Fruit fly (Drosophila melanogaster): Measurements from ENCODE around the gene CG43149.

CG43149 gene

DNA sequence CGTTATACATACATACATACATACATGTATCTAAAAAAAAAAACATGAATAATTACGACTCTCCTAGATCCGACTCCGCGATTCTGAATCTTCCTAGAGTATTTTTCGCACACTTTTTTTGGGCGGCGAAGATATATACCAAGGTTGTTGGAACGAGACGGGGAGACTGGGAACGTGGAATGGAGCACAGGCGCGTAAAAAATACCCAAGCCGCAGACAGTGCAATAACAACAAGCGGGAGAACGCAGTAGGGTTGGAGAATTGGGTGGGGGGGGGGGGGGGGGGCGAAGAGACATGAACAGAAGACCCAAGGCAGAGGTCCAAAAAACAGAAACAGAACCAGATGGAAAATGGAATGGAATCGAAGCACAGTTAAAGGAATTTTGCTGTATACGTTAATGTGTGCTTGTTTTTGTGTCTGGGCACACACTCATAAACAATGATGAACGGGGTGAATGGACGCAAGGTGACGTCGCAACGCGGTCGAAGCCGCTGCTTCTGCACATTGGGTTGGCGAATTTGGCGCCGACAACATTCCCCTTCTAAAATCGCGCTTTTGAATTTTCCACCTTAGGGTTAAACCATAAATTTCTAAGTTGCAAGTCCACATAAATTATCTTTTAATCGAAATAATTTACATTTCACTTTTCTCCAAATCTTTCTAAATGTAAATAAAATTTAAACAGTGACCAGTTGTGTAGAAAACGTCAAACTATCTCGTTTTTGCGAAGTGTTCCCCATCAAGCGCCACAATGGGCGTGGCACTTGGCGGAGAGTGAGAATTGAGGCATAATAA is 19.0 kb upstream of the CG43149 start:
- TF ChIP-seq cic (GFP tag; optimal IDR thresholded peaks at IDR 0.05) = no peak
- peak; percentile 75 for TF ChIP-seq tj (GFP tag; optimal IDR thresholded peaks at IDR 0.05)
- no peak for TF ChIP-seq CG5204 (GFP tag; optimal IDR thresholded peaks at IDR 0.05)
- TF ChIP-seq bab1 (GFP tag; optimal IDR thresholded peaks at IDR 0.05) = no peak
- no peak for TF ChIP-seq CG33017 (tag; optimal IDR thresholded peaks at IDR 0.05)
- no peak for TF ChIP-seq kay (GFP tag; ENCODE audit: borderline replicate concordance)
- TF ChIP-seq Crg-1 (GFP tag; optimal IDR thresholded peaks at IDR 0.05) = no peak
- TF ChIP-seq cnc (optimal IDR thresholded peaks at IDR 0.05) = no peak
- peak; percentile 28 for TF ChIP-seq pad (GFP tag; optimal IDR thresholded peaks at IDR 0.05)
- TF ChIP-seq Mnt (GFP tag; optimal IDR thresholded peaks at IDR 0.05) = no peak
- no peak for TF ChIP-seq CG7045 (GFP tag; optimal IDR thresholded peaks at IDR 0.05)
- no peak for TF ChIP-seq CG14711 (tag; optimal IDR thresholded peaks at IDR 0.05)
- no peak for TF ChIP-seq CG1620 (GFP tag; optimal IDR thresholded peaks at IDR 0.05)
- no peak for TF ChIP-seq Hr96 (GFP tag; optimal IDR thresholded peaks at IDR 0.05)
- peak; percentile 6 for TF ChIP-seq CG12768 (GFP tag; optimal IDR thresholded peaks at IDR 0.05)
- no peak for TF ChIP-seq ovo (GFP tag; optimal IDR thresholded peaks at IDR 0.05)

DNA sequence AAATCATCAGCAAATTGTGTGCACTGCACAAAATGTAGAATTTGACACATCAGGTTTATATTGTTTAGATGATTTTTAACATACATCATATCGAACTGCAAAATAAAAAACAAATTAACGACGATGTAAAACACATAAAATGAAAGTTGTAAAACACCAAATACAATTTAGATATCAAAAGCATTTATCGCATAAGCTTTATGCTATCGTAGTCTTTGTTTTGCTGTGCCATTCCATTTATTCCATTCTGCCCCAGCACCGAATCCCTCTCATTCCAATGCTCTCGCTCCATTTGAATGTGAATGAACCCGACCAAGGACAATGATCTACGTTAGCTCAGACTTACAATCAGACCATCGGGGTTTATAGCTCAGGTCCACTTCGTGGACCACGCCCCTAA is 16.7 kb upstream of the CG43149 start:
- TF ChIP-seq CG11617 (GFP tag; optimal IDR thresholded peaks at IDR 0.05) = no peak
- TF ChIP-seq cnc (optimal IDR thresholded peaks at IDR 0.05) = no peak
- TF ChIP-seq toe (GFP tag; optimal IDR thresholded peaks at IDR 0.05) = no peak
- TF ChIP-seq pad (GFP tag; optimal IDR thresholded peaks at IDR 0.05) = no peak
- no peak for TF ChIP-seq CG7101 (tag; optimal IDR thresholded peaks at IDR 0.05)
- TF ChIP-seq bab1 (GFP tag; optimal IDR thresholded peaks at IDR 0.05) = no peak
- no peak for TF ChIP-seq CG1620 (GFP tag; optimal IDR thresholded peaks at IDR 0.05)
- no peak for TF ChIP-seq CG5204 (GFP tag; optimal IDR thresholded peaks at IDR 0.05)
- TF ChIP-seq ovo (GFP tag; optimal IDR thresholded peaks at IDR 0.05) = no peak
- TF ChIP-seq CG12768 (GFP tag; optimal IDR thresholded peaks at IDR 0.05) = no peak
- no peak for TF ChIP-seq Crg-1 (GFP tag; optimal IDR thresholded peaks at IDR 0.05)
- TF ChIP-seq Clk (GFP tag; optimal IDR thresholded peaks at IDR 0.05) = no peak
- no peak for TF ChIP-seq tj (GFP tag; optimal IDR thresholded peaks at IDR 0.05)
- TF ChIP-seq Mnt (GFP tag; optimal IDR thresholded peaks at IDR 0.05) = no peak
- no peak for TF ChIP-seq Hr96 (GFP tag; optimal IDR thresholded peaks at IDR 0.05)
- TF ChIP-seq cic (GFP tag; optimal IDR thresholded peaks at IDR 0.05) = no peak

DNA sequence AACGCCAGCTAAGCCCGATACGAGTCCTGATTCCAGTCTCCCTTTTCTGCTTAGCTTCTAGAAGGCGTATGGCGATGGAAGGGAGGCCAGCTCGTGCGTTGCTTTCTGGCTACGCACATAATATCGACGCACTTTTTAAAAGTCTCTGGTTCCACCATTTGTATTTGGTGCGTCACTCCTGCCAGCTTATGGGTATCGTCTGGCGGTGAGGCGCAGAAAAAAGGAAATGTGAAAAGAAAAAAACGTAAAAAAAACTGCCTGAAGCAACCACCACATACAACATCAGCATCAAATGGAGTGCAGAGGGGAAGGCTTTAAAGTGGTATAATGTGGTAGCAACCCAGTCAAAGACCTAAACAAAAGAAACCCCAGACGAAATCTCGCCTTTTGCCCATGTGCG is 14.8 kb upstream of the CG43149 start:
- no peak for TF ChIP-seq cic (GFP tag; optimal IDR thresholded peaks at IDR 0.05)
- no peak for TF ChIP-seq CG1620 (GFP tag; optimal IDR thresholded peaks at IDR 0.05)
- no peak for TF ChIP-seq cnc (optimal IDR thresholded peaks at IDR 0.05)
- TF ChIP-seq CG5204 (GFP tag; optimal IDR thresholded peaks at IDR 0.05) = no peak
- TF ChIP-seq Clk (GFP tag; optimal IDR thresholded peaks at IDR 0.05) = no peak
- no peak for TF ChIP-seq ovo (GFP tag; optimal IDR thresholded peaks at IDR 0.05)
- TF ChIP-seq CG7101 (tag; optimal IDR thresholded peaks at IDR 0.05) = no peak
- no peak for TF ChIP-seq toe (GFP tag; optimal IDR thresholded peaks at IDR 0.05)
- TF ChIP-seq CG14711 (tag; optimal IDR thresholded peaks at IDR 0.05) = no peak
- no peak for TF ChIP-seq CG33017 (tag; optimal IDR thresholded peaks at IDR 0.05)
- no peak for TF ChIP-seq Hr96 (GFP tag; optimal IDR thresholded peaks at IDR 0.05)
- TF ChIP-seq CG7045 (GFP tag; optimal IDR thresholded peaks at IDR 0.05) = no peak
- no peak for TF ChIP-seq tj (GFP tag; optimal IDR thresholded peaks at IDR 0.05)

DNA sequence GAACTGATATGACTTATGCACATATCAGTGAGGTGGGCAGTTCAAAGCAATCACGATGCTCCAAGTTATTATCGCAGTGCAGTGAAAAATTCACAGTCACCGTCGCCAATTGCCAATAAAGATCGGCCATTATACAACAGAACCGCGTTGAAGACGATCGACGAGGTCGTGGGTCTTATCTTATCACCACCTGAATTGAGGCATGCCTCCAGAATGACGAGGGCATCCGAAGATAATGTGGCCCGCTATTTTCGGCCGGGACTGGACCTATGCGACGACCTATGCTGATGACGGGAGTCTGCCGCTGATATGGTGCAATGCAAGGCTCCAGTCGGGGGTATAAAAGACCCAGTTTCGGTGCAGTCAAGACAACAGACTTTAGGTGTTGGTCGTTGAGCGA is 11.5 kb upstream of the CG43149 start, which contains the start of gene Lsp1gamma:
Gene Lsp1gamma (plus strand): TSS at position 368 of the 400 bp plus-strand sequence.
- no peak for TF ChIP-seq CG7045 (GFP tag; optimal IDR thresholded peaks at IDR 0.05)
- no peak for TF ChIP-seq cic (GFP tag; optimal IDR thresholded peaks at IDR 0.05)
- no peak for TF ChIP-seq tj (GFP tag; optimal IDR thresholded peaks at IDR 0.05)
- TF ChIP-seq toe (GFP tag; optimal IDR thresholded peaks at IDR 0.05) = no peak
- no peak for TF ChIP-seq CG11617 (GFP tag; optimal IDR thresholded peaks at IDR 0.05)
- no peak for TF ChIP-seq Mnt (GFP tag; optimal IDR thresholded peaks at IDR 0.05)
- TF ChIP-seq CG5204 (GFP tag; optimal IDR thresholded peaks at IDR 0.05) = no peak
- TF ChIP-seq Crg-1 (GFP tag; optimal IDR thresholded peaks at IDR 0.05) = no peak
- TF ChIP-seq CG33017 (tag; optimal IDR thresholded peaks at IDR 0.05) = no peak
- TF ChIP-seq CG12768 (GFP tag; optimal IDR thresholded peaks at IDR 0.05) = no peak
- TF ChIP-seq Hr96 (GFP tag; optimal IDR thresholded peaks at IDR 0.05) = no peak
- TF ChIP-seq CG1620 (GFP tag; optimal IDR thresholded peaks at IDR 0.05) = no peak

DNA sequence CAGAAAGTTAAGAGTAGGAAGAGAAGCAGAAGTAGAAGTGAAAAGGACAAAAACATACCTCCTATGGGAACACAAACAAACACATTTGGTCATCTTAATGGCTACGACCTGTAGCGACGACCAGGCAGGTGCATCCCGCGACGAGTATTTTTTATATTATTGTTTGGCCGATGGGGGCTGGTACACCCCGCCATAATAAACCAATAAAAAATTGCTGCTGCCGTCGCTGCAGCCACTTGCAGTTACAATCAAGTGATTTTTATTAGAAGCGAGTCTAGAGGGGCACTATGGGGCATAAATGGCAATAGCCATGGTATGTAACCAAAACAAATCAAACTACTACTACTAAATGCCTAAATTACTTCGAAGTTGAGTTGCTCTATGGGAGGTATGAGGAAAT is 5.9 kb upstream of the CG43149 start:
- TF ChIP-seq Crg-1 (GFP tag; optimal IDR thresholded peaks at IDR 0.05) = no peak
- no peak for TF ChIP-seq CG11617 (GFP tag; optimal IDR thresholded peaks at IDR 0.05)

DNA sequence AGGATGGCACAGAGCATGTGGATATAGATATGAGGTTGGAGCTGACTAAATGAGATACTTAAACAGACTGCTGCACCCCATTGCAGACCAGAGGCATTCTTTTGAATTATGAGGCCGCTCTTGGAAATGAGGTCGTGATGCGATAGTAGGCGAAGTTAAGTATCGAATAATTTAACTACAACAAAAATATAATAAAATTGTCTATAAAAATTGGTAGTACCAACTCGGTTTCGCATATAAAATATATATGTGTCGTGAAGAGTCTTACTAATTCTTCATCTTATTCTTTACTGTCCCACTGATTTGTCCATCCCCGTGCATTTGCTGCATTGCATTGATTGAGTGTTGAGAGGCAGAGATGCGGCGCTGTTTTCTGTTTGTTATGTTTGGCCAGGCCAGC is 5.5 kb upstream of the CG43149 start:
- TF ChIP-seq CG11617 (GFP tag; optimal IDR thresholded peaks at IDR 0.05) (no peak), CG5204 (GFP tag; optimal IDR thresholded peaks at IDR 0.05) (no peak), CG14711 (tag; optimal IDR thresholded peaks at IDR 0.05) (no peak), pad (GFP tag; optimal IDR thresholded peaks at IDR 0.05) (no peak), Crg-1 (GFP tag; optimal IDR thresholded peaks at IDR 0.05) (no peak), bab1 (GFP tag; optimal IDR thresholded peaks at IDR 0.05) (no peak), Mnt (GFP tag; optimal IDR thresholded peaks at IDR 0.05) (no peak), cnc (optimal IDR thresholded peaks at IDR 0.05) (no peak), CG12768 (GFP tag; optimal IDR thresholded peaks at IDR 0.05) (no peak), CG1620 (GFP tag; optimal IDR thresholded peaks at IDR 0.05) (no peak), Hr96 (GFP tag; optimal IDR thresholded peaks at IDR 0.05) (no peak), Clk (GFP tag; optimal IDR thresholded peaks at IDR 0.05) (no peak), CG7045 (GFP tag; optimal IDR thresholded peaks at IDR 0.05) (no peak), toe (GFP tag; optimal IDR thresholded peaks at IDR 0.05) (no peak)

All from whole organism, adult.